Fruit fly (Drosophila melanogaster) whole organism, embryonic: ENCODE measurements around the gene CG43134.

Source experiments
- C15 ChIP-seq: fragments of 200-800 bp; sonication (Bioruptor generic); IDR thresholded peaks from 3 replicates; pipeline ENCODE4 v1.3.6; 2022; ENCODE audit warnings: missing biosample characterization, missing genetic modification characterization
- CG10147 ChIP-seq: fragments of 200-800 bp; sonication (Bioruptor generic); optimal IDR thresholded peaks from 2 replicates; lab custom pipeline; 2019; ENCODE audit warnings: missing biosample characterization, mild to moderate bottlenecking, missing genetic modification characterization, moderate library complexity
- CG10274 ChIP-seq: fragments of 200-800 bp; sonication (Bioruptor generic); optimal IDR thresholded peaks from 3 replicates; lab custom pipeline; 2017; ENCODE audit warnings: missing biosample characterization, mild to moderate bottlenecking, missing genetic modification characterization
- CG12155 ChIP-seq: fragments of 200-800 bp; sonication (Bioruptor generic); optimal IDR thresholded peaks from 3 replicates; lab custom pipeline; 2016; ENCODE audit warnings: missing biosample characterization, missing genetic modification characterization
- CG14050 ChIP-seq: fragments of 200-800 bp; sonication (Bioruptor generic); IDR thresholded peaks from 3 replicates; pipeline ENCODE4 v1.3.6; 2022; ENCODE audit warnings: missing biosample characterization, missing genetic modification characterization
- CG15073 ChIP-seq: fragments of 200-800 bp; sonication (Bioruptor generic); optimal IDR thresholded peaks from 2 replicates; lab custom pipeline; 2016; ENCODE audit warnings: missing biosample characterization, missing genetic modification characterization
- CG15269 ChIP-seq: fragments of 200-800 bp; sonication (Bioruptor generic); optimal IDR thresholded peaks from 2 replicates; lab custom pipeline; 2018; ENCODE audit warnings: missing biosample characterization, mild to moderate bottlenecking, missing genetic modification characterization, moderate library complexity
- CG15514 ChIP-seq: fragments of 200-800 bp; sonication (Bioruptor generic); optimal IDR thresholded peaks from 3 replicates; lab custom pipeline; 2017; ENCODE audit warnings: missing biosample characterization, missing genetic modification characterization, mild to moderate bottlenecking, moderate library complexity, missing genetic modification reagents
- CG1603 ChIP-seq: fragments of 200-800 bp; sonication (Bioruptor generic); optimal IDR thresholded peaks from 2 replicates; lab custom pipeline; 2019; ENCODE audit warnings: missing biosample characterization, mild to moderate bottlenecking, missing genetic modification characterization, moderate library complexity
- CG2875 ChIP-seq: fragments of 200-800 bp; sonication (Bioruptor generic); optimal IDR thresholded peaks from 2 replicates; lab custom pipeline; 2017; ENCODE audit warnings: missing biosample characterization, mild to moderate bottlenecking, missing genetic modification characterization, missing genetic modification reagents
- CG32767 ChIP-seq: fragments of 200-800 bp; sonication (Bioruptor generic); IDR thresholded peaks from 2 replicates; pipeline ENCODE4 v1.3.6; 2022; ENCODE audit warnings: missing biosample characterization, missing genetic modification characterization
- CG3847 ChIP-seq: fragments of 200-800 bp; sonication (Bioruptor generic); IDR thresholded peaks from 2 replicates; pipeline ENCODE4 v1.3.6; 2022; ENCODE audit warnings: missing biosample characterization, missing genetic modification characterization
- CG7372 ChIP-seq: fragments of 200-800 bp; sonication (Bioruptor generic); IDR thresholded peaks from 2 replicates; pipeline ENCODE4 v1.3.6; 2022; ENCODE audit warnings: missing biosample characterization, missing genetic modification characterization
- CG7556 ChIP-seq: fragments of 200-800 bp; sonication (Bioruptor generic); optimal IDR thresholded peaks from 2 replicates; lab custom pipeline; 2017; ENCODE audit warnings: missing biosample characterization, mild to moderate bottlenecking, missing genetic modification characterization
- CG7963 ChIP-seq: fragments of 200-800 bp; sonication (Bioruptor generic); IDR thresholded peaks from 3 replicates; pipeline ENCODE4 v1.3.6; 2022; ENCODE audit warnings: missing biosample characterization, missing genetic modification characterization; ENCODE audit not compliant: partially characterized antibody
- CG7987 ChIP-seq: fragments of 200-800 bp; sonication (Bioruptor generic); optimal IDR thresholded peaks from 2 replicates; lab custom pipeline; 2018; ENCODE audit warnings: missing biosample characterization, mild to moderate bottlenecking, missing genetic modification characterization, moderate library complexity
- CG8388 ChIP-seq: fragments of 200-800 bp; sonication (Bioruptor generic); optimal IDR thresholded peaks from 2 replicates; lab custom pipeline; 2019; ENCODE audit warnings: missing biosample characterization, mild to moderate bottlenecking, missing genetic modification characterization, moderate library complexity
- Hr51 ChIP-seq, 2 experiments: fragments of 200-800 bp; sonication (Bioruptor generic); optimal IDR thresholded peaks; 2 replicates in 1 of 2; 3 replicates in 1 of 2; lab custom pipeline; 2016 to 2018; ENCODE audit warnings: missing biosample characterization in 2 of 2, missing genetic modification characterization in 2 of 2, mild to moderate bottlenecking in 1 of 2, moderate library complexity in 1 of 2
- Lhr ChIP-seq: fragments of 200-800 bp; sonication (Bioruptor generic); optimal IDR thresholded peaks from 3 replicates; lab custom pipeline; 2017; ENCODE audit warnings: mild to moderate bottlenecking, missing biosample characterization, missing genetic modification reagents, missing genetic modification characterization
- Nf-YB ChIP-seq: fragments of 200-800 bp; sonication (Bioruptor generic); optimal IDR thresholded peaks from 3 replicates; lab custom pipeline; 2019; ENCODE audit warnings: missing biosample characterization, mild to moderate bottlenecking, missing genetic modification characterization, moderate library complexity
- Pdp1 ChIP-seq, 2 experiments: fragments of 200-800 bp; sonication (Bioruptor generic); optimal IDR thresholded peaks; 3 replicates each; lab custom pipeline; 2016; ENCODE audit warnings: missing biosample characterization in 2 of 2, missing genetic modification characterization in 2 of 2, mild to moderate bottlenecking in 1 of 2, moderate library complexity in 1 of 2
- Side ChIP-seq: fragments of 200-800 bp; sonication (Bioruptor generic); optimal IDR thresholded peaks from 2 replicates; lab custom pipeline; 2016; ENCODE audit warnings: missing biosample characterization, missing genetic modification characterization
- Usf ChIP-seq: fragments of 200-800 bp; sonication (Bioruptor generic); optimal IDR thresholded peaks from 2 replicates; lab custom pipeline; 2017; ENCODE audit warnings: missing genotype, missing biosample characterization, missing genetic modification characterization
- Xrp1 ChIP-seq: fragments of 200-800 bp; sonication (Bioruptor generic); IDR thresholded peaks from 2 replicates; pipeline ENCODE4 v1.3.6; 2022; ENCODE audit warnings: missing biosample characterization, missing genetic modification characterization
- ase ChIP-seq: fragments of 200-800 bp; sonication (Bioruptor generic); IDR thresholded peaks from 3 replicates; pipeline ENCODE4 v1.3.6; 2022; ENCODE audit warnings: missing biosample characterization, missing genetic modification characterization
- cwo ChIP-seq: fragments of 200-800 bp; sonication (Bioruptor generic); optimal IDR thresholded peaks from 3 replicates; lab custom pipeline; 2017; ENCODE audit warnings: missing biosample characterization, missing genetic modification characterization, mild to moderate bottlenecking, moderate library complexity, missing genetic modification reagents
- da ChIP-seq: fragments of 200-800 bp; sonication (Bioruptor generic); optimal IDR thresholded peaks from 2 replicates; lab custom pipeline; 2016; ENCODE audit warnings: missing biosample characterization, missing genetic modification characterization
- dmrt11E ChIP-seq: fragments of 200-800 bp; sonication (Bioruptor generic); optimal IDR thresholded peaks from 3 replicates; lab custom pipeline; 2018; ENCODE audit warnings: missing biosample characterization, mild to moderate bottlenecking, missing genetic modification characterization, moderate library complexity
- emc ChIP-seq: fragments of 200-800 bp; sonication (Bioruptor generic); optimal IDR thresholded peaks from 2 replicates; lab custom pipeline; 2016; ENCODE audit warnings: missing biosample characterization, missing genetic modification characterization
- ems ChIP-seq: fragments of 200-800 bp; sonication (Bioruptor generic); optimal IDR thresholded peaks from 3 replicates; lab custom pipeline; 2016; ENCODE audit warnings: missing biosample characterization, missing genetic modification characterization
- eve ChIP-seq, 2 experiments: fragments of >200 bp; optimal IDR thresholded peaks; 2 replicates each; lab custom pipeline; 2017; ENCODE audit warnings: missing biosample characterization in 2 of 2, missing genetic modification characterization in 2 of 2
- hbn ChIP-seq: fragments of 200-800 bp; sonication (Bioruptor generic); IDR thresholded peaks from 2 replicates; pipeline ENCODE4 v1.3.6; 2022; ENCODE audit warnings: missing biosample characterization, missing genetic modification characterization; ENCODE audit not compliant: partially characterized antibody
- hkb ChIP-seq, 2 experiments: fragments of 200-800 bp in 1 of 2; fragments of >200 bp in 1 of 2; sonication (Bioruptor generic) in 1 of 2; IDR thresholded peaks in 1 of 2; optimal IDR thresholded peaks in 1 of 2; 2 replicates each; pipeline versions ENCODE4 v1.3.6 to Lab custom; 2017 to 2022; ENCODE audit warnings: missing biosample characterization in 1 of 2, missing genetic modification characterization in 1 of 2
- ken ChIP-seq: fragments of 200-800 bp; sonication (Bioruptor generic); IDR thresholded peaks from 3 replicates; pipeline ENCODE4 v1.3.6; 2022; ENCODE audit warnings: missing biosample characterization, missing genetic modification characterization
- kni ChIP-seq: fragments of 200-800 bp; sonication (Bioruptor generic); optimal IDR thresholded peaks from 3 replicates; lab custom pipeline; 2017; ENCODE audit warnings: mild to moderate bottlenecking, missing biosample characterization, missing genetic modification reagents, missing genetic modification characterization
- lab ChIP-seq: fragments of 200-800 bp; sonication (Bioruptor generic); optimal IDR thresholded peaks from 3 replicates; lab custom pipeline; 2017; ENCODE audit warnings: missing biosample characterization, missing genetic modification characterization, mild to moderate bottlenecking, moderate library complexity, missing genetic modification reagents
- nau ChIP-seq: fragments of 200-800 bp; sonication (Bioruptor generic); optimal IDR thresholded peaks from 3 replicates; lab custom pipeline; 2017; ENCODE audit warnings: missing biosample characterization, mild to moderate bottlenecking, missing genetic modification characterization, missing genetic modification reagents
- nmo ChIP-seq: fragments of 200-800 bp; sonication (Bioruptor generic); optimal IDR thresholded peaks from 2 replicates; lab custom pipeline; 2018; ENCODE audit warnings: missing biosample characterization, mild to moderate bottlenecking, missing genetic modification characterization, moderate library complexity
- pum ChIP-seq: fragments of 200-800 bp; sonication (Bioruptor generic); optimal IDR thresholded peaks from 2 replicates; lab custom pipeline; 2016; ENCODE audit warnings: missing biosample characterization, missing genetic modification characterization
- slbo ChIP-seq: fragments of 200-800 bp; sonication (Bioruptor generic); IDR thresholded peaks from 2 replicates; pipeline ENCODE4 v1.3.6; 2022; ENCODE audit warnings: missing biosample characterization, missing genetic modification characterization
- sqz ChIP-seq: fragments of 200-800 bp; sonication (Bioruptor generic); optimal IDR thresholded peaks from 3 replicates; lab custom pipeline; 2018; ENCODE audit warnings: missing biosample characterization, mild to moderate bottlenecking, missing genetic modification characterization
- sug ChIP-seq: fragments of 200-800 bp; optimal IDR thresholded peaks from 2 replicates; lab custom pipeline; 2019; ENCODE audit warnings: missing biosample characterization, mild to moderate bottlenecking, missing genetic modification characterization, moderate library complexity
- trh ChIP-seq: fragments of 200-800 bp; sonication (Bioruptor generic); optimal IDR thresholded peaks from 2 replicates; lab custom pipeline; 2016; ENCODE audit warnings: missing biosample characterization, missing genetic modification characterization
- tup ChIP-seq: fragments of 200-800 bp; sonication (Bioruptor generic); optimal IDR thresholded peaks from 2 replicates; lab custom pipeline; 2016; ENCODE audit warnings: missing biosample characterization, mild to moderate bottlenecking, missing genetic modification characterization, moderate library complexity
- wor ChIP-seq: fragments of 200-800 bp; sonication (Bioruptor generic); IDR thresholded peaks from 2 replicates; pipeline ENCODE4 v1.3.6; 2022; ENCODE audit warnings: missing biosample characterization, missing genetic modification characterization
- zen2 ChIP-seq: fragments of 200-800 bp; sonication (Bioruptor generic); IDR thresholded peaks from 3 replicates; pipeline ENCODE4 v1.3.6; 2022; ENCODE audit warnings: missing biosample characterization, missing genetic modification characterization; ENCODE audit not compliant: partially characterized antibody
- zfh1 ChIP-seq: fragments of 200-800 bp; sonication (Bioruptor generic); IDR thresholded peaks from 3 replicates; pipeline ENCODE4 v1.3.6; 2022; ENCODE audit warnings: missing biosample characterization, missing genetic modification characterization

The CG43134 gene

dm6 chrX:4205346-4206178, 41.6 kb upstream of the CG43134 start, which contains the start of gene Fas2 (continued):
- TF ChIP-seq wor (GFP tag; lab: Robert Waterston, UW) (no peak), emc (GFP tag; lab: Kevin White, UChicago) (no peak), Pdp1 (GFP tag; optimal IDR thresholded peaks at IDR 0.05; lab: Kevin White, UChicago) (peak in 1 of 2 experiments; percentile 45), CG3847 (GFP tag; lab: Robert Waterston, UW) (peak; percentile 5; the same call in 1 of the 2 replicates), CG7556 (no peak), CG7372 (GFP tag; lab: Robert Waterston, UW) (no peak), tup (GFP tag; lab: Kevin White, UChicago) (peak; percentile 11), dmrt11E (no peak), C15 (GFP tag; lab: Robert Waterston, UW) (no peak), Side (GFP tag; lab: Kevin White, UChicago) (peak; percentile 52), CG10274 (GFP tag; lab: Kevin White, UChicago) (peak; percentile 21), kni (GFP tag; lab: Kevin White, UChicago) (peak; percentile 46), nmo (peak; percentile 7), zen2 (0 out of 3 replicates have a peak, but pooled peaks have one; percentile 9), zfh1 (GFP tag; lab: Robert Waterston, UW) (peak; percentile 64), CG7987 (GFP tag; lab: Kevin White, UChicago) (peak; percentile 42), CG15073 (no peak), CG32767 (no peak), CG8388 (GFP tag; lab: Kevin White, UChicago) (no peak), CG10147 (GFP tag; lab: Kevin White, UChicago) (no peak), Usf (GFP tag; lab: Kevin White, UChicago) (no peak), CG2875 (GFP tag; lab: Kevin White, UChicago) (peak; percentile 47), pum (GFP tag; lab: Kevin White, UChicago) (no peak), CG7963 (GFP tag; lab: Robert Waterston, UW) (no peak), sug (tag; lab: Kevin White, UChicago) (no peak), nau (GFP tag; lab: Kevin White, UChicago) (peak; percentile 41), Xrp1 (GFP tag; lab: Robert Waterston, UW) (peak; percentile 31; the same call in 1 of the 2 replicates), slbo (peak; percentile 66), Nf-YB (peak; percentile 16), cwo (GFP tag; lab: Kevin White, UChicago) (peak; percentile 49), CG1603 (peak; percentile 45), da (GFP tag; lab: Kevin White, UChicago) (no peak), eve (GFP tag; optimal IDR thresholded peaks at IDR 0.05; lab: Kevin White, UChicago) (no peak), ems (GFP tag; lab: Kevin White, UChicago) (peak; percentile 37), Hr51 (GFP tag; optimal IDR thresholded peaks at IDR 0.05; lab: Kevin White, UChicago) (peak in 1 of 2 experiments; percentile 33), trh (no peak), CG12155 (GFP tag; lab: Kevin White, UChicago) (peak; percentile 23), CG15269 (tag; lab: Kevin White, UChicago) (peak; percentile 25), hbn (GFP tag; lab: Robert Waterston, UW) (no peak), sqz (GFP tag; lab: Kevin White, UChicago) (peak; percentile 59), CG15514 (peak; percentile 69), CG14050 (GFP tag; lab: Robert Waterston, UW) (0 out of 3 replicates have a peak, but pooled peaks have one; percentile 32), Lhr (GFP tag; lab: Kevin White, UChicago) (peak; percentile 3), ken (GFP tag; lab: Robert Waterston, UW) (0 out of 3 replicates have a peak, but pooled peaks have one; percentile 44), ase (GFP tag; lab: Robert Waterston, UW) (peak; percentile 27; the same call in 1 of the 3 replicates), hkb (optimal IDR thresholded peaks at IDR 0.05; lab: Kevin White, UChicago) (no peak), hkb (GFP tag; IDR thresholded peaks at IDR 0.05; lab: Robert Waterston, UW) (peak; percentile 43; the same call in 1 of the 2 replicates), lab (GFP tag; lab: Kevin White, UChicago) (peak; percentile 76)
